Worm (Caenorhabditis elegans) whole organism, early embryonic: ENCODE data around the gene icl-1.

Experiments used
- B0310.2 ChIP-seq: sonication (generic microtip); optimal IDR thresholded peaks from 2 replicates; lab custom pipeline; 2016; ENCODE audit warnings: mild to moderate bottlenecking, missing genetic modification characterization, missing compliant biosample characterization
- F13C5.2 ChIP-seq: sonication (generic microtip); optimal IDR thresholded peaks from 2 replicates; lab custom pipeline; 2017; ENCODE audit warnings: mild to moderate bottlenecking, missing genetic modification characterization, inconsistent platforms, missing compliant biosample characterization
- aly-1 ChIP-seq: sonication (generic microtip); optimal IDR thresholded peaks from 2 replicates; lab custom pipeline; 2016; ENCODE audit warnings: missing genetic modification characterization, missing compliant biosample characterization
- ama-1 ChIP-seq: fragments of 150-350 bp; optimal IDR thresholded peaks from 2 replicates; lab custom pipeline; 2014
- ceh-13 ChIP-seq: fragments of 200-800 bp; sonication (Bioruptor generic); optimal IDR thresholded peaks from 2 replicates; lab custom pipeline; 2018; ENCODE audit warnings: mild to moderate bottlenecking, missing genetic modification characterization, missing compliant biosample characterization
- ceh-36 ChIP-seq: sonication (generic microtip); optimal IDR thresholded peaks from 2 replicates; lab custom pipeline; 2016; ENCODE audit warnings: missing genetic modification characterization, inconsistent platforms, missing compliant biosample characterization
- ets-7 ChIP-seq: sonication (generic microtip); optimal IDR thresholded peaks from 2 replicates; lab custom pipeline; 2016; ENCODE audit warnings: missing genotype, missing genetic modification characterization, missing compliant biosample characterization
- flt-1 ChIP-seq: fragments of 200-800 bp; sonication (Bioruptor generic); IDR thresholded peaks from 2 replicates; pipeline ENCODE4 v1.3.6; 2022; ENCODE audit warnings: missing genetic modification characterization, missing compliant biosample characterization
- hmbx-1 ChIP-seq: sonication (generic microtip); optimal IDR thresholded peaks from 2 replicates; lab custom pipeline; 2016; ENCODE audit warnings: mild to moderate bottlenecking, missing genetic modification characterization, missing compliant biosample characterization
- hmg-4 ChIP-seq: fragments of 200-800 bp; sonication (Bioruptor generic); optimal IDR thresholded peaks from 2 replicates; lab custom pipeline; 2018; ENCODE audit warnings: mild to moderate bottlenecking, missing genetic modification characterization, missing compliant biosample characterization
- hnd-1 ChIP-seq: sonication (generic microtip); optimal IDR thresholded peaks from 2 replicates; lab custom pipeline; 2016; ENCODE audit warnings: missing genetic modification characterization, missing compliant biosample characterization
- pes-1 ChIP-seq: fragments of 200-800 bp; sonication (Bioruptor generic); IDR thresholded peaks from 2 replicates; pipeline ENCODE4 v1.3.6; 2022; ENCODE audit warnings: missing genetic modification reagents, missing genetic modification characterization, missing compliant biosample characterization
- scrt-1 ChIP-seq: fragments of 200-800 bp; sonication (Bioruptor generic); IDR thresholded peaks from 2 replicates; pipeline ENCODE4 v1.3.6; 2022; ENCODE audit warnings: missing genetic modification characterization, missing compliant biosample characterization
- sea-1 ChIP-seq: fragments of 200-800 bp; sonication (Bioruptor generic); conservative IDR thresholded peaks from 2 replicates; pipeline ENCODE4 v1.3.6; 2022; ENCODE audit warnings: missing genetic modification characterization, missing compliant biosample characterization
- tbx-11 ChIP-seq: fragments of 200-800 bp; sonication (Bioruptor generic); IDR thresholded peaks from 2 replicates; pipeline ENCODE4 v1.3.6; 2022; ENCODE audit warnings: missing genetic modification characterization, missing compliant biosample characterization
- tbx-37 ChIP-seq: fragments of 200-800 bp; sonication (Bioruptor generic); conservative IDR thresholded peaks from 2 replicates; pipeline ENCODE4 v1.3.6; 2022; ENCODE audit warnings: missing genetic modification reagents, missing genetic modification characterization, missing compliant biosample characterization
- tra-4 ChIP-seq: sonication (generic microtip); optimal IDR thresholded peaks from 2 replicates; lab custom pipeline; 2017; ENCODE audit warnings: missing genetic modification characterization, missing compliant biosample characterization

The icl-1 gene

DNA sequence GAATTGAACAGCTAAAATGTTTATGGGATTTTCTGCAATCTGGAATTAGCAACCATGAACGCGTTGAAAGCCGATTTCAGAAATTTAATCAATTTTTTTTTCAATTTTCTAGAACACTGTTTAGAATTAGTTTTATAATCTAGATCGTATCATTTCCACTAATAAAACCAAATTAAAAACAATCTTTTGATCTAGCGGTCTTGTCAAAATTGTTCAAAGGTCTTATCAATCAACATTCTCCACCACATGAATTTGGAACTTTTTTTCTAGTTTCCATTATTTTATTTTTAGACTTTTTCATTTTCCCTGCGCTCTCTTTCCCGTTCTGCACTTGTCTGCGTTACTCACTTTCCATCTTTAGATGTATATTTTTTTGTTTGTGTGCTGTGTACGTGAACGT, 34.5 kb upstream of the icl-1 start, which contains the start of gene srp-2:
TSS of gene srp-2 (plus strand) at position 301 of the 400 bp plus-strand sequence.
- TF ChIP-seq tbx-11 (GFP tag; lab: Robert Waterston, UW): no peak
- no peak for TF ChIP-seq tbx-37
- no peak for TF ChIP-seq sea-1 (GFP tag; lab: Robert Waterston, UW)

- TF ChIP-seq tbx-11 (GFP tag; lab: Robert Waterston, UW): no peak
- TF ChIP-seq hnd-1 (tag; lab: Kevin White, UChicago): no peak
- TF ChIP-seq hmbx-1: no peak
- no peak for TF ChIP-seq scrt-1 (GFP tag; lab: Robert Waterston, UW)
- TF ChIP-seq tbx-37: no peak
- no peak for TF ChIP-seq flt-1 (GFP tag; lab: Robert Waterston, UW)
- no peak for TF ChIP-seq ets-7 (tag; lab: Kevin White, UChicago)
These were observed 34.1 kb upstream of the icl-1 start, which contains the start of gene C05E4.12 for ce11 chrV:761882-762281. TSS of gene C05E4.12 (minus strand) at chrV:761982.

ce11 chrV:761235-761634, 33.4 kb upstream of the icl-1 start, which contains the start of gene C05E4.15:
TSS of gene C05E4.15 (minus strand) at chrV:761335.
- TF ChIP-seq scrt-1 (GFP tag; lab: Robert Waterston, UW) (no peak), B0310.2 (tag; lab: Kevin White, UChicago) (no peak), sea-1 (GFP tag; lab: Robert Waterston, UW) (no peak), hmbx-1 (no peak), ceh-36 (tag; lab: Kevin White, UChicago) (no peak), ceh-13 (GFP tag; lab: Kevin White, UChicago) (no peak), F13C5.2 (tag; lab: Kevin White, UChicago) (no peak), ama-1 (lab: Kevin White, UChicago) (no peak)

DNA sequence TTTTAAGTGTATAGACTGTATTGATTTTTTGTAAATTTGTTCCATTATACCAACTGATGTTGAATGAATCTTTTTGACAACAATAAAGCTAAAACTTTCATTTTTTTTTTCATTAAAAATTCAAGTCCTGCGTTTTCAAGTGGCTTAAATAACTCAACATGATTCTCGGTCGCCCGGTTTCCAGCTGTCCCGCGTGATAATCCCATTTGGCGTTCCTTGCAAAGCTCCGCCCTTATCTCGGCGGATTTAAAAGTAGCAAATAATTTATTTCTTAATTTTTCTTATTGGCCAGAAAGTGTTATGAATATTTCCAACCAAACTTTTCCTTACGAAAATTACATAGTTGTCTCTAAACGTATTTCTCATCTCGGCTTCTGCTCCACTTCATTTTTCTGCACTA, 28.4 kb upstream of the icl-1 start, which contains the start of gene str-20:
TSS of gene str-20 (plus strand) at position 301 of the 400 bp plus-strand sequence.
- no peak for TF ChIP-seq B0310.2 (tag; lab: Kevin White, UChicago)
- no peak for TF ChIP-seq flt-1 (GFP tag; lab: Robert Waterston, UW)
- TF ChIP-seq ama-1 (lab: Kevin White, UChicago): no peak
- no peak for TF ChIP-seq tra-4 (tag; lab: Kevin White, UChicago)
- TF ChIP-seq hmg-4 (GFP tag; lab: Kevin White, UChicago): no peak
- TF ChIP-seq ceh-36 (tag; lab: Kevin White, UChicago): no peak
- no peak for TF ChIP-seq pes-1 (GFP tag; lab: Robert Waterston, UW)
- TF ChIP-seq scrt-1 (GFP tag; lab: Robert Waterston, UW): no peak
- TF ChIP-seq aly-1 (tag; lab: Kevin White, UChicago): no peak

DNA sequence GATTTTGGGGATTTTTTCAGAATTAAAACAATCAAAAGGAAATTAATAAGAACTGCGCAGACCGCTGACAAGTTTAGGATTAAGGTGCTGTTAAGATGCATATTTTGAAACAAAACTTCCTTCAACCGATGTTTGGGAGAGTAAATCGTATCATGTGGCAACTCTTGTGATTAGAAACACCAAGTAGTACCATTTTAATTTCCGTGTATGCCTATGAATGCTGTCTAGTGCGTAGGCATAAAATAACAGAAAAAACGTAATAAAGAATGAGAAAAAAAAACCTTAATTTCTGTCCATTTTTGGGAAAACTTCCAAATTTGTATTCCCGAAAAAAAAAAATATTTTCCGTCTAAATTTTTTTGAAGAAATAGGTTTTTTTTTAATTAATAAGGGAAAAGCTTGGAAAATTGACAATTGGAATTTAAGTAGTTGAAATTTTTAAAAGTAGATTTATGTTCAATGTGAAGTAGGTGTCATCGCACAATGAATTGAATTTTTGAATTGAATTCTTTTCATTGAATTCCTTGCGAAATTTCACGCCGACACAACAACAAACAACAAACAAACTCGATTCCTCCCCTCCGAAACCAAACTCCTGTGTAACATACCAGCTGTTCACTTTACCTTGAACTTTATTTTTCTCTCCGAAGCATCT, 25.0 kb upstream of the icl-1 start, which contains the start of the genes str-262 and srp-1:
TSS of gene str-262 (minus strand) at position 101 of the 655 bp plus-strand sequence.
TSS of gene srp-1 (plus strand) at position 605 of the 655 bp plus-strand sequence.
- no peak for TF ChIP-seq ets-7 (tag; lab: Kevin White, UChicago)
- no peak for TF ChIP-seq pes-1 (GFP tag; lab: Robert Waterston, UW)
- TF ChIP-seq F13C5.2 (tag; lab: Kevin White, UChicago): no peak
- no peak for TF ChIP-seq hmbx-1
- TF ChIP-seq hnd-1 (tag; lab: Kevin White, UChicago): no peak
- no peak for TF ChIP-seq ceh-36 (tag; lab: Kevin White, UChicago)
- no peak for TF ChIP-seq flt-1 (GFP tag; lab: Robert Waterston, UW)

DNA sequence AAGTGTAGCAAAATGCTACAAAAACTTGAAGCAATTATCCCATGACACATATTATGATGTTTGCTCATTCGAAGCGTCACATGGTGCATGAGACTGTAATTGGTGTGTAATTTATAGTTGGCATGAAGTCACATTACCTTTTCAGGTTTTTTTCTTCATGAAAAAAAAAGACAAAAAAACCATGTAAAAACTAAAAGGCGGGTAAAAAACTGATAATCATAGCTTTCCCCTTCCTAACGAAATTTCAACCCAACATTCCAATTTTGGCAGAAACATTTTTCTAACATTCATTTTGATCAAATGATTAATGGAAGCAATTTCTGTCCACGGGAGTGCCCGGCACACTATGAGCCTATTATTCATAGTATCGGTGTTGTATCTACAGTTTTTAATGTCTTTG, 20.2 kb upstream of the icl-1 start, which contains the start of gene sri-4:
TSS of gene sri-4 (plus strand) at position 301 of the 400 bp plus-strand sequence.
- TF ChIP-seq tbx-11 (GFP tag; lab: Robert Waterston, UW) (no peak), pes-1 (GFP tag; lab: Robert Waterston, UW) (no peak), ceh-36 (tag; lab: Kevin White, UChicago) (no peak), B0310.2 (tag; lab: Kevin White, UChicago) (no peak), scrt-1 (GFP tag; lab: Robert Waterston, UW) (no peak), F13C5.2 (tag; lab: Kevin White, UChicago) (no peak), hmg-4 (GFP tag; lab: Kevin White, UChicago) (no peak), hnd-1 (tag; lab: Kevin White, UChicago) (no peak), ama-1 (lab: Kevin White, UChicago) (no peak), flt-1 (GFP tag; lab: Robert Waterston, UW) (no peak), tbx-37 (no peak)

- TF ChIP-seq tbx-11 (GFP tag; lab: Robert Waterston, UW) (no peak), hmbx-1 (no peak), flt-1 (GFP tag; lab: Robert Waterston, UW) (no peak), hnd-1 (tag; lab: Kevin White, UChicago) (no peak), hmg-4 (GFP tag; lab: Kevin White, UChicago) (no peak), tbx-37 (no peak), ceh-13 (GFP tag; lab: Kevin White, UChicago) (no peak), sea-1 (GFP tag; lab: Robert Waterston, UW) (no peak), ets-7 (tag; lab: Kevin White, UChicago) (no peak), B0310.2 (tag; lab: Kevin White, UChicago) (no peak), ama-1 (lab: Kevin White, UChicago) (no peak), pes-1 (GFP tag; lab: Robert Waterston, UW) (no peak), ceh-36 (tag; lab: Kevin White, UChicago) (no peak), aly-1 (tag; lab: Kevin White, UChicago) (no peak), F13C5.2 (tag; lab: Kevin White, UChicago) (no peak), tra-4 (tag; lab: Kevin White, UChicago) (no peak), scrt-1 (GFP tag; lab: Robert Waterston, UW) (no peak)
These were observed 15.5 kb upstream of the icl-1 start, which contains the start of gene str-134 for ce11 chrV:743348-743747. TSS of gene str-134 (plus strand) at chrV:743648.
